Fruit fly (Drosophila melanogaster) whole organism: ENCODE data around the gene CG15283.

Source experiments
- CG8478 ChIP-seq: fragments of >200 bp; optimal IDR thresholded peaks from 2 replicates; lab custom pipeline; 2018; ENCODE audit warnings: inconsistent platforms
- Dll ChIP-seq: fragments of >200 bp; optimal IDR thresholded peaks from 2 replicates; lab custom pipeline; 2017
- EcR ChIP-seq, 2 experiments: fragments of >200 bp; optimal IDR thresholded peaks; 2 replicates each; lab custom pipeline; 2017; ENCODE audit warnings: missing biosample characterization in 2 of 2, missing genetic modification characterization in 2 of 2, missing genetic modification reagents in 2 of 2
- pan ChIP-seq: fragments of >200 bp; optimal IDR thresholded peaks from 2 replicates; lab custom pipeline; 2017
- psq ChIP-seq: fragments of >200 bp; optimal IDR thresholded peaks from 2 replicates; lab custom pipeline; 2017
- usp ChIP-seq: fragments of >200 bp; optimal IDR thresholded peaks from 2 replicates; lab custom pipeline; 2017; ENCODE audit warnings: missing biosample characterization, missing genetic modification characterization, mixed read lengths

DNA sequence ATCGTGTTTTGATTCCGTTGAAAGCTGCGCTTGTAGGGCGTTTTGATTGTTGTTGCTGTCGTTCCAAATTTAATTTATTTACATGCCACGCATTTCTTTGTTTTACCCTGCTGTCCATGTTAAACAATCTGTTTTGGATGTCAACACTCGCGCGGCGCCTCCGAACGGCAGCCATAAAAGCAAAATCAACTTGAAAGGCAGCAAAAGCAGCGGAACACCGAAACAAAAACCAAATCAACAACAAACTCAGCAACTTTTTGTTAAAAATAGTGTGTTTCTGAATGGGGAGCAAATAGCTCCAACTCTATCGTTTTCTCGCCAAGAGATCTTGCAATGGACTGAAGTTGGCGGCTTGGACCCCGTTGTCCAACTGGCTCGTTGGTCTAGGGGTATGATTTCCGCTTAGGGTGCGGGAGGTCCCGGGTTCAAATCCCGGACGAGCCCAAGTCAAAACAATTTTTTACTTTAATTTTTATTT, 44.8 kb upstream of the CG15283 start:
- TF ChIP-seq CG8478 (lab: Kevin White, UChicago), result no peak
- TF ChIP-seq psq, result no peak
- no peak for TF ChIP-seq usp (GFP tag; lab: Kevin White, UChicago)
- no peak for TF ChIP-seq Dll (lab: Kevin White, UChicago)
- TF ChIP-seq EcR (GFP tag; optimal IDR thresholded peaks at IDR 0.05; lab: Kevin White, UChicago), result no peak
- no peak for TF ChIP-seq pan
